Worm (Caenorhabditis elegans): ENCODE results near the gene C28H8.7.

C28H8.7 gene

DNA sequence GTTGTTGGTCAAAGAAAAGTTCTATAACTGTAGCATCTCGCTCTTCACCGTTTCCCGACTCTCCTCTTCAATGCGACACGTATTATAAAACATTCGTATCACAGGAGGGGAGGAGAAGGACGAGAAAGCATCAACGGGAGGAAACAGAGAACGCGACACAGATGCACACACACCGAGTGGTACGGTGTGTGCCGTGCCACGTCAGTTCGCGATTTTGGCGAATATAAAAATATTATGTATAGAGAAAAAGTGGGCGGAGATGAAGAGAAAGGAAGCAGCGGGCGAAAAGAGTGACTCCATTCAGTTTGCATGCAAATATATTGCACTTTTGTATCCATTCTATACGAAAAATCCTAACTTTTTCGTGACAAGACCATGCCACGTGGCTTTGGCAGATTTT is 27.9 kb upstream of the C28H8.7 start (continued):
- TF ChIP-seq pqm-1 (tag; optimal IDR thresholded peaks at IDR 0.05) (peak; percentile 55), lin-13 (GFP tag; optimal IDR thresholded peaks at IDR 0.05) (no peak), lin-38 (GFP tag; IDR thresholded peaks at IDR 0.05) (peak; percentile 18; the same call in 1 of the 2 replicates), aly-2 (tag; optimal IDR thresholded peaks at IDR 0.05) (no peak), php-3 (GFP tag; IDR thresholded peaks at IDR 0.05) (0 out of 2 replicates have a peak, but pooled peaks have one; percentile 20), lsy-2 (tag; optimal IDR thresholded peaks at IDR 0.05) (peak in 1 of 2 experiments; percentile 9), nhr-28 (tag; optimal IDR thresholded peaks at IDR 0.05) (peak; percentile 42), mxl-3 (GFP tag; optimal IDR thresholded peaks at IDR 0.05) (peak; percentile 13), dmd-6 (GFP tag; IDR thresholded peaks at IDR 0.05) (0 out of 2 replicates have a peak, but pooled peaks have one; percentile 14), daf-16 (GFP tag; optimal IDR thresholded peaks at IDR 0.05) (no peak), daf-16 (tag; optimal IDR thresholded peaks at IDR 0.05) (peak; percentile 62)

ce11 chrIII:5908408-5908807 is 21.6 kb upstream of the C28H8.7 start, which contains the start of gene C28H8.3:
Gene C28H8.3, plus strand, starts transcription at chrIII:5908700.
- no peak for TF ChIP-seq madf-5 (GFP tag; IDR thresholded peaks at IDR 0.05)
- no peak for TF ChIP-seq nhr-111 (GFP tag; optimal IDR thresholded peaks at IDR 0.05)
- TF ChIP-seq pqm-1 (tag; optimal IDR thresholded peaks at IDR 0.05) = no peak
- peak; percentile 53 for TF ChIP-seq lin-38 (GFP tag; IDR thresholded peaks at IDR 0.05)
- no peak for TF ChIP-seq ztf-7 (tag; optimal IDR thresholded peaks at IDR 0.05)
- TF ChIP-seq snpc-4 (tag; optimal IDR thresholded peaks at IDR 0.05) = no peak
- peak in 1 of 2 experiments; percentile 3 for TF ChIP-seq daf-16 (GFP tag; optimal IDR thresholded peaks at IDR 0.05)
- TF ChIP-seq daf-16 (tag; optimal IDR thresholded peaks at IDR 0.05) = peak; percentile 3

- TF ChIP-seq ztf-7 (tag; optimal IDR thresholded peaks at IDR 0.05) (no peak), daf-16 (GFP tag; optimal IDR thresholded peaks at IDR 0.05) (no peak), daf-16 (tag; optimal IDR thresholded peaks at IDR 0.05) (peak; percentile 62)
Observed at ce11 chrIII:5906749-5907148, 20.0 kb upstream of the C28H8.7 start, which contains the start of gene erd-2.2. Gene erd-2.2, plus strand, starts transcription at chrIII:5907049.

DNA sequence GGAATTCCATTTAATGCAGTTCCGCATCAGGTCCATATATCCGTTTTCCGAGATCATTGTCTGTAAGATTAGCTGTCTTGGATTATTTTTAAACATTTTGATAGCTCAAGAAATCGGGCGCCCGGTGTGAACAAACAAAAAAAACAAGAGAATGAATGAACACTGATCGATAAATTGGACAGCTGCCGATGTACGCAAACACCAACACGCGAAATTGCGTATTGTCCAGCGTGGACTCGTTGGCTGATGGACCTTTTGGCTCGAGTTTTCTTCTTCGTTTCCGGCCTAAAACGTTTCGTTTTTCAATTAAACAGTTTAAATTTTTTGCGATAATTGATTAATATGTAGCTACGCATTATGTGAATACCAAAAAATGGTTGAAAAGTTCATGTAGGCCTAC is 19.3 kb upstream of the C28H8.7 start, which contains the start of gene dpff-1:
Gene dpff-1, minus strand, starts transcription at position 288 of the 400 bp plus-strand sequence.
- TF ChIP-seq mes-2 (tag; optimal IDR thresholded peaks at IDR 0.05; ENCODE audit: poor library complexity, severe bottlenecking) (peak; percentile 64), dve-1 (tag; optimal IDR thresholded peaks at IDR 0.05; ENCODE audit: insufficient read depth) (peak; percentile 30), nhr-10 (tag; optimal IDR thresholded peaks at IDR 0.05) (no peak), hlh-11 (tag; optimal IDR thresholded peaks at IDR 0.05) (peak; percentile 12), dmd-6 (GFP tag; IDR thresholded peaks at IDR 0.05) (0 out of 2 replicates have a peak, but pooled peaks have one; percentile 7), daf-19 (GFP tag; conservative IDR thresholded peaks at IDR 0.05) (no peak), zag-1 (tag; optimal IDR thresholded peaks at IDR 0.05) (no peak), mep-1 (tag; optimal IDR thresholded peaks at IDR 0.05) (peak; percentile 12), lsy-2 (tag; optimal IDR thresholded peaks at IDR 0.05) (peak in 1 of 2 experiments; percentile 43), hmg-1.1 (GFP tag; IDR thresholded peaks at IDR 0.05) (peak; percentile 39; the same call in 1 of the 2 replicates), lin-39 (tag; optimal IDR thresholded peaks at IDR 0.05) (no peak), hlh-30 (tag; optimal IDR thresholded peaks at IDR 0.05; ENCODE audit: insufficient read depth) (peak; percentile 16)

DNA sequence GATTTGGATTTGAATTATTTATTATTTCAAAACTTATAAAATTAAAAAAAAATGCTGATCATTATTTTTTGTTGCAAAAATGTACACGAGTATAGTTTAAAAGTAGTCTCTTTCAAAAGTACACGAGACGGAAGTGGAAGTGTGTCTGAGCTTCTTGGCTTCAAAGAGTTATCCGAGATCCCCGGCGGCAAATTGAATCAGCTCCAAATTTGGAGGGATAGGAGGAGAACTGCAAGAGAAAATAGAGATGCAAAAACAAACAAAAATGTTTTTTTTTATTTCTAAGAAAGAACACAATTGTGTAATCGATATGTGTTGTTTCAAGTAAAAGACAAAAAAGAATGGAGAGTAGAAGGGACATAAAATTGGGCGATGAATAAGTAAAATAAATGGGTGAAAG is 15.8 kb upstream of the C28H8.7 start:
- TF ChIP-seq Y75B8A.6 (GFP tag; IDR thresholded peaks at IDR 0.05) = no peak
- TF ChIP-seq dmd-9 (GFP tag; IDR thresholded peaks at IDR 0.05) = no peak
- TF ChIP-seq nhr-11 (tag; optimal IDR thresholded peaks at IDR 0.05) = no peak
- TF ChIP-seq T20F7.1 (GFP tag; optimal IDR thresholded peaks at IDR 0.05) = no peak
- no peak for TF ChIP-seq Y105C5A.15 (GFP tag; IDR thresholded peaks at IDR 0.05)
- no peak for TF ChIP-seq zfp-3 (GFP tag; conservative IDR thresholded peaks at IDR 0.05)
- TF ChIP-seq F10B5.3 (tag; optimal IDR thresholded peaks at IDR 0.05) = no peak
- TF ChIP-seq tag-97 (GFP tag; IDR thresholded peaks at IDR 0.05) = no peak
- TF ChIP-seq nhr-77 (tag; optimal IDR thresholded peaks at IDR 0.05) = no peak
- no peak for TF ChIP-seq nhr-28 (tag; optimal IDR thresholded peaks at IDR 0.05)
- TF ChIP-seq lin-29 (GFP tag; IDR thresholded peaks at IDR 0.05) = no peak
- no peak for TF ChIP-seq nhr-111 (GFP tag; optimal IDR thresholded peaks at IDR 0.05)
- TF ChIP-seq jun-1 (tag; optimal IDR thresholded peaks at IDR 0.05) = no peak
- TF ChIP-seq Y5F2A.4 (GFP tag; optimal IDR thresholded peaks at IDR 0.05) = no peak
- TF ChIP-seq lin-15B (tag; optimal IDR thresholded peaks at IDR 0.05) = no peak
- no peak for TF ChIP-seq lin-38 (GFP tag; IDR thresholded peaks at IDR 0.05)
- TF ChIP-seq unc-39 (tag; optimal IDR thresholded peaks at IDR 0.05) = no peak
- no peak for TF ChIP-seq R02D3.7 (tag; optimal IDR thresholded peaks at IDR 0.05)
- TF ChIP-seq mes-2 (tag; optimal IDR thresholded peaks at IDR 0.05; ENCODE audit: poor library complexity, severe bottlenecking) = no peak

Measured in whole organism, L4 larva.